Worm (Caenorhabditis elegans) whole organism, late embryonic: Measurements from ENCODE around the gene sup-9.

ENCODE experiments used
- ahr-1 ChIP-seq: sonication (generic microtip); optimal IDR thresholded peaks from 2 replicates; lab custom pipeline; 2016; ENCODE audit warnings: missing genetic modification characterization, missing compliant biosample characterization
- ama-1 ChIP-seq: fragments of 150-350 bp; optimal IDR thresholded peaks from 2 replicates; lab custom pipeline; 2014
- ceh-31 ChIP-seq: sonication (generic microtip); optimal IDR thresholded peaks from 2 replicates; lab custom pipeline; 2016; ENCODE audit warnings: missing genetic modification characterization, missing compliant biosample characterization
- ceh-45 ChIP-seq: fragments of 200-800 bp; sonication (Bioruptor generic); IDR thresholded peaks from 2 replicates; pipeline ENCODE4 v1.3.6; 2022; ENCODE audit warnings: missing genetic modification reagents, missing genetic modification characterization, missing compliant biosample characterization
- odd-2 ChIP-seq: sonication (generic microtip); optimal IDR thresholded peaks from 2 replicates; lab custom pipeline; 2017; ENCODE audit warnings: antibody characterized with exemption, mild to moderate bottlenecking, missing genetic modification characterization, missing compliant biosample characterization

ce11 chrII:2707872-2708271, 21.0 kb upstream of the sup-9 start, which contains the start of gene Y47G7B.2:
- TF ChIP-seq ceh-31 (no peak), odd-2 (tag; lab: Kevin White, UChicago) (no peak), ama-1 (lab: Kevin White, UChicago) (no peak), ceh-45 (no peak), ahr-1 (tag; lab: Kevin White, UChicago) (no peak)
